Worm (Caenorhabditis elegans): ENCODE measurements around the gene chil-12.

- TF ChIP-seq ama-1 (optimal IDR thresholded peaks at IDR 0.05), result no peak
- no peak for TF ChIP-seq dmd-4 (tag; optimal IDR thresholded peaks at IDR 0.05)
- TF ChIP-seq ztf-4 (tag; optimal IDR thresholded peaks at IDR 0.05), result no peak
- TF ChIP-seq ZK546.5 (tag; optimal IDR thresholded peaks at IDR 0.05), result no peak
- no peak for TF ChIP-seq elt-1 (tag; optimal IDR thresholded peaks at IDR 0.05)
- TF ChIP-seq unc-62 (GFP tag; optimal IDR thresholded peaks at IDR 0.05), result no peak
- no peak for TF ChIP-seq gmeb-1 (tag; optimal IDR thresholded peaks at IDR 0.05)
- TF ChIP-seq ceh-82 (tag; optimal IDR thresholded peaks at IDR 0.05), result no peak
- TF ChIP-seq mdl-1 (tag; optimal IDR thresholded peaks at IDR 0.05), result no peak
- no peak for TF ChIP-seq F13H6.1 (tag; optimal IDR thresholded peaks at IDR 0.05)
- no peak for TF ChIP-seq mab-5 (tag; optimal IDR thresholded peaks at IDR 0.05)
- no peak for TF ChIP-seq elt-3 (tag; optimal IDR thresholded peaks at IDR 0.05)
- TF ChIP-seq nhr-12 (tag; optimal IDR thresholded peaks at IDR 0.05), result no peak
Measured at ce11 chrV:15272263-15272662, 30.9 kb downstream of the chil-12 start, which contains the start of gene T10H4.4.

Data from whole organism, L2 larva.